Worm (Caenorhabditis elegans) whole organism, early embryonic: ENCODE measurements around the gene dod-17.

Source experiments
- B0310.2 ChIP-seq: sonication (generic microtip); optimal IDR thresholded peaks from 2 replicates; lab custom pipeline; 2016; ENCODE audit warnings: mild to moderate bottlenecking, missing genetic modification characterization, missing compliant biosample characterization
- F13C5.2 ChIP-seq: sonication (generic microtip); optimal IDR thresholded peaks from 2 replicates; lab custom pipeline; 2017; ENCODE audit warnings: mild to moderate bottlenecking, missing genetic modification characterization, inconsistent platforms, missing compliant biosample characterization
- aly-1 ChIP-seq: sonication (generic microtip); optimal IDR thresholded peaks from 2 replicates; lab custom pipeline; 2016; ENCODE audit warnings: missing genetic modification characterization, missing compliant biosample characterization
- ama-1 ChIP-seq: fragments of 150-350 bp; optimal IDR thresholded peaks from 2 replicates; lab custom pipeline; 2014
- ceh-13 ChIP-seq: fragments of 200-800 bp; sonication (Bioruptor generic); optimal IDR thresholded peaks from 2 replicates; lab custom pipeline; 2018; ENCODE audit warnings: mild to moderate bottlenecking, missing genetic modification characterization, missing compliant biosample characterization
- ceh-36 ChIP-seq: sonication (generic microtip); optimal IDR thresholded peaks from 2 replicates; lab custom pipeline; 2016; ENCODE audit warnings: missing genetic modification characterization, inconsistent platforms, missing compliant biosample characterization
- ets-7 ChIP-seq: sonication (generic microtip); optimal IDR thresholded peaks from 2 replicates; lab custom pipeline; 2016; ENCODE audit warnings: missing genotype, missing genetic modification characterization, missing compliant biosample characterization
- flt-1 ChIP-seq: fragments of 200-800 bp; sonication (Bioruptor generic); IDR thresholded peaks from 2 replicates; pipeline ENCODE4 v1.3.6; 2022; ENCODE audit warnings: missing genetic modification characterization, missing compliant biosample characterization
- hmbx-1 ChIP-seq: sonication (generic microtip); optimal IDR thresholded peaks from 2 replicates; lab custom pipeline; 2016; ENCODE audit warnings: mild to moderate bottlenecking, missing genetic modification characterization, missing compliant biosample characterization
- hmg-4 ChIP-seq: fragments of 200-800 bp; sonication (Bioruptor generic); optimal IDR thresholded peaks from 2 replicates; lab custom pipeline; 2018; ENCODE audit warnings: mild to moderate bottlenecking, missing genetic modification characterization, missing compliant biosample characterization
- hnd-1 ChIP-seq: sonication (generic microtip); optimal IDR thresholded peaks from 2 replicates; lab custom pipeline; 2016; ENCODE audit warnings: missing genetic modification characterization, missing compliant biosample characterization
- pes-1 ChIP-seq: fragments of 200-800 bp; sonication (Bioruptor generic); IDR thresholded peaks from 2 replicates; pipeline ENCODE4 v1.3.6; 2022; ENCODE audit warnings: missing genetic modification reagents, missing genetic modification characterization, missing compliant biosample characterization
- scrt-1 ChIP-seq: fragments of 200-800 bp; sonication (Bioruptor generic); IDR thresholded peaks from 2 replicates; pipeline ENCODE4 v1.3.6; 2022; ENCODE audit warnings: missing genetic modification characterization, missing compliant biosample characterization
- sea-1 ChIP-seq: fragments of 200-800 bp; sonication (Bioruptor generic); conservative IDR thresholded peaks from 2 replicates; pipeline ENCODE4 v1.3.6; 2022; ENCODE audit warnings: missing genetic modification characterization, missing compliant biosample characterization
- tbx-11 ChIP-seq: fragments of 200-800 bp; sonication (Bioruptor generic); IDR thresholded peaks from 2 replicates; pipeline ENCODE4 v1.3.6; 2022; ENCODE audit warnings: missing genetic modification characterization, missing compliant biosample characterization
- tbx-37 ChIP-seq: fragments of 200-800 bp; sonication (Bioruptor generic); conservative IDR thresholded peaks from 2 replicates; pipeline ENCODE4 v1.3.6; 2022; ENCODE audit warnings: missing genetic modification reagents, missing genetic modification characterization, missing compliant biosample characterization
- tra-4 ChIP-seq: sonication (generic microtip); optimal IDR thresholded peaks from 2 replicates; lab custom pipeline; 2017; ENCODE audit warnings: missing genetic modification characterization, missing compliant biosample characterization

Gene dod-17

ce11 chrIV:12990638-12991037 is 14.5 kb downstream of the dod-17 start:
- no peak for TF ChIP-seq tra-4
- no peak for TF ChIP-seq pes-1
- TF ChIP-seq tbx-11 (GFP tag; lab: Robert Waterston, UW): no peak
- TF ChIP-seq flt-1: no peak
- TF ChIP-seq aly-1 (tag; lab: Kevin White, UChicago): no peak
- TF ChIP-seq ama-1 (lab: Kevin White, UChicago): no peak
- TF ChIP-seq tbx-37 (GFP tag; lab: Robert Waterston, UW): no peak
- no peak for TF ChIP-seq F13C5.2 (tag; lab: Kevin White, UChicago)
- no peak for TF ChIP-seq sea-1 (GFP tag; lab: Robert Waterston, UW)
- TF ChIP-seq hnd-1: no peak
- no peak for TF ChIP-seq scrt-1 (GFP tag; lab: Robert Waterston, UW)
- no peak for TF ChIP-seq B0310.2
- TF ChIP-seq ets-7: no peak
- TF ChIP-seq ceh-13 (GFP tag; lab: Kevin White, UChicago): no peak
- no peak for TF ChIP-seq hmbx-1
- no peak for TF ChIP-seq ceh-36 (tag; lab: Kevin White, UChicago)
- TF ChIP-seq hmg-4 (GFP tag; lab: Kevin White, UChicago): no peak

- TF ChIP-seq sea-1 (GFP tag; lab: Robert Waterston, UW) (no peak), B0310.2 (no peak), hmbx-1 (no peak), ets-7 (no peak), hnd-1 (no peak)
Measured at ce11 chrIV:12991629-12992028, 15.5 kb downstream of the dod-17 start, which contains the start of gene K10D11.5. Gene K10D11.5, minus strand, starts transcription at chrIV:12991843.

- TF ChIP-seq tra-4 (no peak), flt-1 (no peak), hmg-4 (GFP tag; lab: Kevin White, UChicago) (no peak), ceh-13 (GFP tag; lab: Kevin White, UChicago) (no peak), ets-7 (no peak), scrt-1 (GFP tag; lab: Robert Waterston, UW) (no peak), ceh-36 (tag; lab: Kevin White, UChicago) (no peak), tbx-37 (GFP tag; lab: Robert Waterston, UW) (no peak), aly-1 (tag; lab: Kevin White, UChicago) (no peak), tbx-11 (GFP tag; lab: Robert Waterston, UW) (no peak), pes-1 (no peak), sea-1 (GFP tag; lab: Robert Waterston, UW) (no peak), hnd-1 (no peak)
Measured at ce11 chrIV:12994376-12994775, 18.3 kb downstream of the dod-17 start, which contains the start of gene K10D11.4. Gene K10D11.4, minus strand, starts transcription at chrIV:12994476.

ce11 chrIV:12995886-12996285 is 19.8 kb downstream of the dod-17 start, which contains the start of gene K10D11.7:
Gene K10D11.7, minus strand, starts transcription at chrIV:12995986.
- TF ChIP-seq pes-1 (no peak), tbx-37 (GFP tag; lab: Robert Waterston, UW) (no peak), F13C5.2 (tag; lab: Kevin White, UChicago) (no peak), B0310.2 (no peak), ceh-36 (tag; lab: Kevin White, UChicago) (no peak), aly-1 (tag; lab: Kevin White, UChicago) (no peak), flt-1 (no peak), hnd-1 (no peak), ceh-13 (GFP tag; lab: Kevin White, UChicago) (no peak), ama-1 (lab: Kevin White, UChicago) (no peak), scrt-1 (GFP tag; lab: Robert Waterston, UW) (no peak), tra-4 (no peak)

ce11 chrIV:12997560-12997959 is 21.5 kb downstream of the dod-17 start:
- no peak for TF ChIP-seq hmbx-1
- no peak for TF ChIP-seq tbx-37 (GFP tag; lab: Robert Waterston, UW)
- no peak for TF ChIP-seq ets-7
- TF ChIP-seq aly-1 (tag; lab: Kevin White, UChicago): no peak

ce11 chrIV:12999087-12999486 is 23.0 kb downstream of the dod-17 start:
- TF ChIP-seq flt-1 (no peak), ets-7 (no peak), ceh-13 (GFP tag; lab: Kevin White, UChicago) (no peak), ama-1 (lab: Kevin White, UChicago) (no peak), B0310.2 (no peak), scrt-1 (GFP tag; lab: Robert Waterston, UW) (no peak), tbx-11 (GFP tag; lab: Robert Waterston, UW) (no peak), pes-1 (no peak), tbx-37 (GFP tag; lab: Robert Waterston, UW) (no peak), sea-1 (GFP tag; lab: Robert Waterston, UW) (no peak), hmg-4 (GFP tag; lab: Kevin White, UChicago) (no peak), F13C5.2 (tag; lab: Kevin White, UChicago) (no peak), hmbx-1 (no peak)

- TF ChIP-seq flt-1 (no peak), B0310.2 (no peak), ceh-13 (GFP tag; lab: Kevin White, UChicago) (no peak), sea-1 (GFP tag; lab: Robert Waterston, UW) (no peak), F13C5.2 (tag; lab: Kevin White, UChicago) (no peak), tbx-11 (GFP tag; lab: Robert Waterston, UW) (no peak)
Measured at ce11 chrIV:13008405-13009208, 32.5 kb downstream of the dod-17 start, which contains the start of gene mbk-2. Gene mbk-2, plus strand, starts transcription at chrIV:13009158.

ce11 chrIV:13009507-13009906 is 33.4 kb downstream of the dod-17 start:
- TF ChIP-seq ets-7 (no peak), ceh-36 (tag; lab: Kevin White, UChicago) (no peak), tbx-11 (GFP tag; lab: Robert Waterston, UW) (no peak), B0310.2 (no peak), flt-1 (no peak), hmg-4 (GFP tag; lab: Kevin White, UChicago) (no peak), hnd-1 (no peak), tra-4 (no peak), ama-1 (lab: Kevin White, UChicago) (no peak), tbx-37 (GFP tag; lab: Robert Waterston, UW) (no peak), ceh-13 (GFP tag; lab: Kevin White, UChicago) (no peak), F13C5.2 (tag; lab: Kevin White, UChicago) (no peak), hmbx-1 (no peak)
